Worm (Caenorhabditis elegans): ENCODE measurements around the gene F59A1.12.

DNA sequence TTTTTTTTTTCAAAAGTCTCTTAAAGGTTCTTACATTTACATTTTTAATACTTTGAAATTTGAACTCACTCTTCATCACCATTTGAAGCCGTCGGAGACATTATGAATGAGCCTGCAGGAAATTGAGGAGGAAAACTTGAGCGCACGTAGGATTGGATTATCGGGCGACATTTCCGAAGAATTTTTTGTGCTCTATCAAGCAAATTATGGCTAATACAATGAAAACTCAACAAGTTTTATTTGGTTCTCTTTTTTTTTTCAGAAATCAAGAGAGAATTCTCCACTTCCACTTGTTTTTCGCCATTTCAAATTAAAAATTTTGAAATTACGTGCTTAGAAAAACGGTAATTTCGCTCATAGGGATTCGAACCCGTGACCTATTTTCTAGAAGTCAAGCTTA, at the start of gene F59A1.12:
- no peak for TF ChIP-seq aly-1 (tag; optimal IDR thresholded peaks at IDR 0.05)
- TF ChIP-seq ama-1 (optimal IDR thresholded peaks at IDR 0.05), result no peak
- no peak for TF ChIP-seq ceh-36 (tag; optimal IDR thresholded peaks at IDR 0.05)
- no peak for TF ChIP-seq B0310.2 (tag; optimal IDR thresholded peaks at IDR 0.05)

Measured in whole organism, early embryonic.